Fruit fly (Drosophila melanogaster) whole organism, embryonic: Measurements from ENCODE around the gene sff.
A peak's percentile ranks its signal among the peaks of the same experiment; 100 is the strongest.

Source experiments
- Abd-B ChIP-seq: fragments of 200-800 bp; sonication (Bioruptor generic); optimal IDR thresholded peaks from 2 replicates; lab custom pipeline; 2018; ENCODE audit warnings: missing biosample characterization, mild to moderate bottlenecking, missing genetic modification characterization, moderate library complexity
- Atf3 ChIP-seq: fragments of 200-800 bp; sonication (Bioruptor generic); optimal IDR thresholded peaks from 3 replicates; lab custom pipeline; 2016; ENCODE audit warnings: missing biosample characterization, missing genetic modification characterization
- BEAF-32 ChIP-seq: fragments of 200-800 bp; sonication (Bioruptor generic); optimal IDR thresholded peaks from 3 replicates; lab custom pipeline; 2017; ENCODE audit warnings: missing biosample characterization, missing genetic modification characterization, mild to moderate bottlenecking, moderate library complexity, missing genetic modification reagents
- Bteb2 ChIP-seq: fragments of 200-800 bp; sonication (Bioruptor generic); optimal IDR thresholded peaks from 2 replicates; lab custom pipeline; 2016; ENCODE audit warnings: missing biosample characterization, missing genetic modification characterization
- CG10565 ChIP-seq: fragments of 200-800 bp; sonication (Bioruptor generic); optimal IDR thresholded peaks from 3 replicates; lab custom pipeline; 2016; ENCODE audit warnings: missing biosample characterization, mild to moderate bottlenecking, missing genetic modification characterization
- CG10959 ChIP-seq: fragments of 200-800 bp; sonication (Bioruptor generic); IDR thresholded peaks from 2 replicates; pipeline ENCODE4 v1.3.6; 2022; ENCODE audit warnings: missing biosample characterization, missing genetic modification characterization
- CG11560 ChIP-seq: fragments of 200-800 bp; sonication (Bioruptor generic); IDR thresholded peaks from 3 replicates; pipeline ENCODE4 v1.3.6; 2022; ENCODE audit warnings: missing biosample characterization, missing genetic modification characterization
- CG12299 ChIP-seq: fragments of 200-800 bp; sonication (Bioruptor generic); optimal IDR thresholded peaks from 2 replicates; lab custom pipeline; 2018; ENCODE audit warnings: missing biosample characterization, mild to moderate bottlenecking, missing genetic modification characterization
- CG12391 ChIP-seq: fragments of 200-800 bp; sonication (Bioruptor generic); optimal IDR thresholded peaks from 3 replicates; lab custom pipeline; 2018; ENCODE audit warnings: missing biosample characterization, mild to moderate bottlenecking, missing genetic modification characterization, moderate library complexity
- CG12659 ChIP-seq: fragments of 200-800 bp; sonication (Bioruptor generic); optimal IDR thresholded peaks from 3 replicates; lab custom pipeline; 2017; ENCODE audit warnings: mild to moderate bottlenecking, missing biosample characterization, missing genetic modification reagents, missing genetic modification characterization
- CG16863 ChIP-seq: fragments of 200-800 bp; sonication (Bioruptor generic); optimal IDR thresholded peaks from 3 replicates; lab custom pipeline; 2016; ENCODE audit warnings: missing biosample characterization, missing genetic modification characterization
- CG17829 ChIP-seq: fragments of 200-800 bp; optimal IDR thresholded peaks from 2 replicates; lab custom pipeline; 2019; ENCODE audit warnings: missing biosample characterization, mild to moderate bottlenecking, missing genetic modification characterization, moderate library complexity
- CG18262 ChIP-seq: fragments of 200-800 bp; optimal IDR thresholded peaks from 3 replicates; lab custom pipeline; 2019; ENCODE audit warnings: missing biosample characterization, mild to moderate bottlenecking, missing genetic modification characterization, moderate library complexity
- CG18476 ChIP-seq: fragments of 200-800 bp; sonication (Bioruptor generic); optimal IDR thresholded peaks from 2 replicates; lab custom pipeline; 2016; ENCODE audit warnings: missing biosample characterization, mild to moderate bottlenecking, missing genetic modification characterization
- CG2678 ChIP-seq: fragments of 200-800 bp; sonication (Bioruptor generic); optimal IDR thresholded peaks from 3 replicates; lab custom pipeline; 2019; ENCODE audit warnings: missing biosample characterization, mild to moderate bottlenecking, missing genetic modification characterization, moderate library complexity
- CG30431 ChIP-seq: fragments of 200-800 bp; sonication (Bioruptor generic); optimal IDR thresholded peaks from 2 replicates; lab custom pipeline; 2017; ENCODE audit warnings: missing biosample characterization, missing genetic modification characterization
- CG31365 ChIP-seq: fragments of 200-800 bp; sonication (Bioruptor generic); optimal IDR thresholded peaks from 2 replicates; lab custom pipeline; 2018; ENCODE audit warnings: missing biosample characterization, mild to moderate bottlenecking, missing genetic modification characterization
- CG34422 ChIP-seq: fragments of 200-800 bp; sonication (Bioruptor generic); IDR thresholded peaks from 3 replicates; pipeline ENCODE4 v1.3.6; 2022; ENCODE audit warnings: missing biosample characterization, missing genetic modification characterization
- CG4617 ChIP-seq: fragments of 200-800 bp; sonication (Bioruptor generic); optimal IDR thresholded peaks from 3 replicates; lab custom pipeline; 2016; ENCODE audit warnings: missing biosample characterization, missing genetic modification characterization, borderline replicate concordance
- CG5180 ChIP-seq: fragments of 200-800 bp; sonication (Bioruptor generic); optimal IDR thresholded peaks from 3 replicates; lab custom pipeline; 2017; ENCODE audit warnings: missing biosample characterization, missing genetic modification characterization, mild to moderate bottlenecking, moderate library complexity, missing genetic modification reagents
- CG6254 ChIP-seq: fragments of 200-800 bp; sonication (Bioruptor generic); optimal IDR thresholded peaks from 3 replicates; lab custom pipeline; 2017; ENCODE audit warnings: mild to moderate bottlenecking, missing biosample characterization, missing genetic modification reagents, missing genetic modification characterization
- CG7786 ChIP-seq: fragments of 200-800 bp; sonication (Bioruptor generic); optimal IDR thresholded peaks from 2 replicates; lab custom pipeline; 2016; ENCODE audit warnings: missing biosample characterization, missing genetic modification characterization
- Chrac-16 ChIP-seq: fragments of 200-800 bp; sonication (Bioruptor generic); optimal IDR thresholded peaks from 3 replicates; lab custom pipeline; 2016; ENCODE audit warnings: missing biosample characterization, missing genetic modification characterization
- Dip2 ChIP-seq: fragments of 200-800 bp; sonication (Bioruptor generic); IDR thresholded peaks from 2 replicates; pipeline ENCODE4 v1.3.6; 2022; ENCODE audit warnings: missing biosample characterization, missing genetic modification characterization
- Dref ChIP-seq: fragments of 200-800 bp; sonication (Bioruptor generic); IDR thresholded peaks from 2 replicates; pipeline ENCODE4 v1.3.6; 2022; ENCODE audit warnings: missing biosample characterization, missing genetic modification characterization
- Elba2 ChIP-seq: fragments of 200-800 bp; sonication (Bioruptor generic); optimal IDR thresholded peaks from 3 replicates; lab custom pipeline; 2016; ENCODE audit warnings: missing biosample characterization, missing genetic modification characterization
- HLH3B ChIP-seq: fragments of 200-800 bp; sonication (Bioruptor generic); IDR thresholded peaks from 2 replicates; pipeline ENCODE4 v1.3.6; 2022; ENCODE audit warnings: missing biosample characterization, missing genetic modification characterization
- Hmr ChIP-seq: fragments of 200-800 bp; sonication (Bioruptor generic); optimal IDR thresholded peaks from 3 replicates; lab custom pipeline; 2017; ENCODE audit warnings: mild to moderate bottlenecking, missing biosample characterization, missing genetic modification reagents, missing genetic modification characterization
- Lhr ChIP-seq: fragments of 200-800 bp; sonication (Bioruptor generic); optimal IDR thresholded peaks from 3 replicates; lab custom pipeline; 2017; ENCODE audit warnings: mild to moderate bottlenecking, missing biosample characterization, missing genetic modification reagents, missing genetic modification characterization
- Max ChIP-seq: fragments of 200-800 bp; sonication (Bioruptor generic); optimal IDR thresholded peaks from 2 replicates; lab custom pipeline; 2016; ENCODE audit warnings: missing biosample characterization, mild to moderate bottlenecking, missing genetic modification characterization
- Meics ChIP-seq: fragments of 200-800 bp; sonication (Bioruptor generic); optimal IDR thresholded peaks from 2 replicates; lab custom pipeline; 2017; ENCODE audit warnings: missing biosample characterization, mild to moderate bottlenecking, missing genetic modification characterization
- Myb ChIP-seq: fragments of 200-800 bp; sonication (Bioruptor generic); optimal IDR thresholded peaks from 2 replicates; lab custom pipeline; 2016; ENCODE audit warnings: missing biosample characterization, missing genetic modification characterization
- NK7.1 ChIP-seq: fragments of 200-800 bp; sonication (Bioruptor generic); optimal IDR thresholded peaks from 3 replicates; lab custom pipeline; 2016; ENCODE audit warnings: missing biosample characterization, missing genetic modification characterization
- Ptx1 ChIP-seq: fragments of 200-800 bp; sonication (Bioruptor generic); IDR thresholded peaks from 2 replicates; pipeline ENCODE4 v1.3.6; 2022; ENCODE audit warnings: missing biosample characterization, missing genetic modification characterization
- Sox100B ChIP-seq: fragments of 200-800 bp; sonication (Bioruptor generic); optimal IDR thresholded peaks from 3 replicates; lab custom pipeline; 2018; ENCODE audit warnings: missing biosample characterization, mild to moderate bottlenecking, missing genetic modification characterization
- Xrp1 ChIP-seq: fragments of 200-800 bp; sonication (Bioruptor generic); IDR thresholded peaks from 2 replicates; pipeline ENCODE4 v1.3.6; 2022; ENCODE audit warnings: missing biosample characterization, missing genetic modification characterization
- bbx ChIP-seq: fragments of 200-800 bp; sonication (Bioruptor generic); IDR thresholded peaks from 2 replicates; pipeline ENCODE4 v1.3.6; 2022; ENCODE audit warnings: missing biosample characterization, missing genetic modification characterization; ENCODE audit not compliant: partially characterized antibody
- dmrt11E ChIP-seq: fragments of 200-800 bp; sonication (Bioruptor generic); optimal IDR thresholded peaks from 3 replicates; lab custom pipeline; 2018; ENCODE audit warnings: missing biosample characterization, mild to moderate bottlenecking, missing genetic modification characterization, moderate library complexity
- eyg ChIP-seq: fragments of 200-800 bp; sonication (Bioruptor generic); optimal IDR thresholded peaks from 3 replicates; lab custom pipeline; 2016; ENCODE audit warnings: missing biosample characterization, missing genetic modification characterization
- gem ChIP-seq: fragments of 200-800 bp; sonication (Bioruptor generic); optimal IDR thresholded peaks from 2 replicates; lab custom pipeline; 2019; ENCODE audit warnings: missing biosample characterization, mild to moderate bottlenecking, missing genetic modification characterization, moderate library complexity
- gfzf ChIP-seq: fragments of 200-800 bp; sonication (Bioruptor generic); optimal IDR thresholded peaks from 2 replicates; lab custom pipeline; 2016; ENCODE audit warnings: missing biosample characterization, mild to moderate bottlenecking, missing genetic modification characterization, moderate library complexity
- gt ChIP-seq: fragments of 200-800 bp; sonication (Bioruptor generic); IDR thresholded peaks from 2 replicates; pipeline ENCODE4 v1.3.6; 2022; ENCODE audit warnings: missing biosample characterization, missing genetic modification characterization
- ham ChIP-seq: fragments of 200-800 bp; sonication (Bioruptor generic); IDR thresholded peaks from 2 replicates; pipeline ENCODE4 v1.3.6; 2022; ENCODE audit warnings: missing biosample characterization, missing genetic modification characterization
- hkb ChIP-seq, 2 experiments: fragments of 200-800 bp in 1 of 2; fragments of >200 bp in 1 of 2; sonication (Bioruptor generic) in 1 of 2; IDR thresholded peaks in 1 of 2; optimal IDR thresholded peaks in 1 of 2; 2 replicates each; pipeline versions ENCODE4 v1.3.6 to Lab custom; 2017 to 2022; ENCODE audit warnings: missing biosample characterization in 1 of 2, missing genetic modification characterization in 1 of 2
- hth ChIP-seq: fragments of >200 bp; optimal IDR thresholded peaks from 2 replicates; lab custom pipeline; 2017; ENCODE audit warnings: inconsistent platforms
- onecut ChIP-seq: fragments of 200-800 bp; sonication (Bioruptor generic); IDR thresholded peaks from 2 replicates; pipeline ENCODE4 v1.3.6; 2022; ENCODE audit warnings: missing biosample characterization, missing genetic modification characterization
- row ChIP-seq: fragments of 200-800 bp; sonication (Bioruptor generic); IDR thresholded peaks from 3 replicates; pipeline ENCODE4 v1.3.6; 2022; ENCODE audit warnings: missing biosample characterization, missing genetic modification characterization
- seq ChIP-seq: fragments of 200-800 bp; sonication (Bioruptor generic); IDR thresholded peaks from 2 replicates; pipeline ENCODE4 v1.3.6; 2022; ENCODE audit warnings: missing biosample characterization, missing genetic modification characterization
- sug ChIP-seq: fragments of 200-800 bp; optimal IDR thresholded peaks from 2 replicates; lab custom pipeline; 2019; ENCODE audit warnings: missing biosample characterization, mild to moderate bottlenecking, missing genetic modification characterization, moderate library complexity
- tgo ChIP-seq: fragments of 200-800 bp; sonication (Bioruptor generic); IDR thresholded peaks from 3 replicates; pipeline ENCODE4 v1.3.6; 2022; ENCODE audit warnings: missing biosample characterization, missing genetic modification characterization

sff gene

dm6 chr3L:15954784-15955427, 30.2 kb upstream of the sff start, which contains the start of the genes Pka-C3 and GXIVsPLA2 (continued):
- TF ChIP-seq dmrt11E: no peak
- no peak for TF ChIP-seq CG10959 (GFP tag; lab: Robert Waterston, UW)
- TF ChIP-seq gfzf: peak; percentile 74
- TF ChIP-seq CG4617 (GFP tag; lab: Kevin White, UChicago): peak; percentile 33
- TF ChIP-seq ham (GFP tag; lab: Robert Waterston, UW): no peak
- no peak for TF ChIP-seq seq (GFP tag; lab: Robert Waterston, UW)
- peak; percentile 47 for TF ChIP-seq Dref
- no peak for TF ChIP-seq hkb (optimal IDR thresholded peaks at IDR 0.05; lab: Kevin White, UChicago)
- TF ChIP-seq hkb (GFP tag; IDR thresholded peaks at IDR 0.05; lab: Robert Waterston, UW): no peak
- TF ChIP-seq Meics (GFP tag; lab: Kevin White, UChicago): peak; percentile 5
- TF ChIP-seq CG7786 (GFP tag; lab: Kevin White, UChicago): no peak
- TF ChIP-seq Bteb2: no peak
- TF ChIP-seq CG18262 (tag; lab: Kevin White, UChicago): peak; percentile 35
- no peak for TF ChIP-seq Max (GFP tag; lab: Kevin White, UChicago)
- TF ChIP-seq Xrp1 (GFP tag; lab: Robert Waterston, UW): no peak
- no peak for TF ChIP-seq CG34422
- TF ChIP-seq hth (lab: Kevin White, UChicago): no peak
- TF ChIP-seq Chrac-16 (GFP tag; lab: Kevin White, UChicago): no peak
- no peak for TF ChIP-seq CG16863 (GFP tag; lab: Kevin White, UChicago)
- no peak for TF ChIP-seq CG10565
- TF ChIP-seq gem (tag; lab: Kevin White, UChicago): peak; percentile 29
- TF ChIP-seq eyg (GFP tag; lab: Kevin White, UChicago): no peak
- TF ChIP-seq gt (GFP tag; lab: Robert Waterston, UW): no peak
- no peak for TF ChIP-seq CG11560 (tag; lab: Robert Waterston, UW)
- TF ChIP-seq onecut: no peak
- no peak for TF ChIP-seq HLH3B
- no peak for TF ChIP-seq Ptx1 (GFP tag; lab: Robert Waterston, UW)
- TF ChIP-seq Sox100B (GFP tag; lab: Kevin White, UChicago): peak; percentile 24
- TF ChIP-seq Lhr (GFP tag; lab: Kevin White, UChicago): peak; percentile 72
- peak; percentile 39 for TF ChIP-seq CG12391 (tag; lab: Kevin White, UChicago)
- TF ChIP-seq Atf3 (GFP tag; lab: Kevin White, UChicago): no peak
- TF ChIP-seq row (GFP tag; lab: Robert Waterston, UW): peak; percentile 9; the same call in 1 of the 3 replicates
- no peak for TF ChIP-seq tgo (GFP tag; lab: Robert Waterston, UW)
- no peak for TF ChIP-seq CG5180 (GFP tag; lab: Kevin White, UChicago)
- TF ChIP-seq Elba2 (GFP tag; lab: Kevin White, UChicago): no peak
- peak; percentile 30 for TF ChIP-seq CG2678 (tag; lab: Kevin White, UChicago)
- peak; percentile 26 for TF ChIP-seq CG12299 (tag; lab: Kevin White, UChicago)
- TF ChIP-seq CG6254 (GFP tag; lab: Kevin White, UChicago): peak; percentile 33
- peak; percentile 7 for TF ChIP-seq Abd-B (GFP tag; lab: Kevin White, UChicago)
- no peak for TF ChIP-seq NK7.1 (GFP tag; lab: Kevin White, UChicago)
- TF ChIP-seq CG12659: peak; percentile 30
- peak; percentile 95 for TF ChIP-seq Dip2
- TF ChIP-seq BEAF-32: peak; percentile 53
- no peak for TF ChIP-seq CG18476
- TF ChIP-seq CG31365 (tag; lab: Kevin White, UChicago): no peak
- peak; percentile 45 for TF ChIP-seq CG17829 (tag; lab: Kevin White, UChicago)
- TF ChIP-seq Hmr (GFP tag; lab: Kevin White, UChicago): peak; percentile 37
- TF ChIP-seq Myb (GFP tag; lab: Kevin White, UChicago): peak; percentile 41
- no peak for TF ChIP-seq CG30431 (GFP tag; lab: Kevin White, UChicago)
- peak; percentile 27 for TF ChIP-seq sug (tag; lab: Kevin White, UChicago)
- no peak for TF ChIP-seq bbx (GFP tag; lab: Robert Waterston, UW)
